Fruit fly (Drosophila melanogaster): ENCODE data around the gene Agpat1.

dm6 chrX:12777763-12778408 lies 12.8 kb downstream of the Agpat1 start:
- TF ChIP-seq Myc (optimal IDR thresholded peaks at IDR 0.05) (no peak), psq (optimal IDR thresholded peaks at IDR 0.05) (no peak), ttk (optimal IDR thresholded peaks at IDR 0.05) (no peak)

Measured in Kc167 (cell line).